Fruit fly (Drosophila melanogaster) whole organism, embryonic: Measurements from ENCODE around the gene wds.
A peak's percentile ranks its signal among the peaks of the same experiment; 100 is the strongest.

Source experiments
- Atf-2 ChIP-seq: fragments of 200-800 bp; sonication (Bioruptor generic); optimal IDR thresholded peaks from 2 replicates; lab custom pipeline; 2016; ENCODE audit warnings: missing biosample characterization, missing genetic modification characterization
- B-H1 ChIP-seq: fragments of 200-800 bp; sonication (Bioruptor generic); IDR thresholded peaks from 3 replicates; pipeline ENCODE4 v1.3.6; 2022; ENCODE audit warnings: missing biosample characterization, missing genetic modification characterization
- B-H2 ChIP-seq: fragments of 200-800 bp; sonication (Bioruptor generic); optimal IDR thresholded peaks from 2 replicates; lab custom pipeline; 2018; ENCODE audit warnings: missing biosample characterization, mild to moderate bottlenecking, missing genetic modification characterization
- Bdp1 ChIP-seq: fragments of 200-800 bp; sonication (Bioruptor generic); optimal IDR thresholded peaks from 3 replicates; lab custom pipeline; 2016; ENCODE audit warnings: missing biosample characterization, missing genetic modification characterization
- C15 ChIP-seq: fragments of 200-800 bp; sonication (Bioruptor generic); IDR thresholded peaks from 3 replicates; pipeline ENCODE4 v1.3.6; 2022; ENCODE audit warnings: missing biosample characterization, missing genetic modification characterization
- CG10209 ChIP-seq: fragments of 200-800 bp; sonication (Bioruptor generic); optimal IDR thresholded peaks from 3 replicates; lab custom pipeline; 2017; ENCODE audit warnings: missing biosample characterization, mild to moderate bottlenecking, missing genetic modification characterization, missing genetic modification reagents
- CG10366 ChIP-seq: fragments of 200-800 bp; sonication (Bioruptor generic); IDR thresholded peaks from 2 replicates; pipeline ENCODE4 v1.3.6; 2022; ENCODE audit warnings: missing biosample characterization, missing genetic modification characterization
- CG10543 ChIP-seq: fragments of 200-800 bp; sonication (Bioruptor generic); optimal IDR thresholded peaks from 3 replicates; lab custom pipeline; 2017; ENCODE audit warnings: missing biosample characterization, mild to moderate bottlenecking, missing genetic modification characterization, moderate library complexity
- CG11723 ChIP-seq: fragments of 200-800 bp; sonication (Bioruptor generic); optimal IDR thresholded peaks from 2 replicates; lab custom pipeline; 2017; ENCODE audit warnings: missing biosample characterization, mild to moderate bottlenecking, missing genetic modification characterization
- CG13287 ChIP-seq: fragments of 200-800 bp; sonication (Bioruptor generic); IDR thresholded peaks from 2 replicates; pipeline ENCODE4 v1.3.6; 2022; ENCODE audit warnings: missing biosample characterization, missing genetic modification characterization; ENCODE audit not compliant: partially characterized antibody
- CG13775 ChIP-seq: fragments of 200-800 bp; sonication (Bioruptor generic); optimal IDR thresholded peaks from 3 replicates; lab custom pipeline; 2017; ENCODE audit warnings: missing biosample characterization, mild to moderate bottlenecking, missing genetic modification characterization
- CG13894 ChIP-seq: fragments of 200-800 bp; sonication (Bioruptor generic); optimal IDR thresholded peaks from 3 replicates; lab custom pipeline; 2018; ENCODE audit warnings: missing biosample characterization, mild to moderate bottlenecking, missing genetic modification characterization, moderate library complexity
- CG14050 ChIP-seq: fragments of 200-800 bp; sonication (Bioruptor generic); IDR thresholded peaks from 3 replicates; pipeline ENCODE4 v1.3.6; 2022; ENCODE audit warnings: missing biosample characterization, missing genetic modification characterization
- CG14710 ChIP-seq: fragments of 200-800 bp; sonication (Bioruptor generic); optimal IDR thresholded peaks from 3 replicates; lab custom pipeline; 2019; ENCODE audit warnings: missing biosample characterization, mild to moderate bottlenecking, missing genetic modification characterization, moderate library complexity
- CG14860 ChIP-seq: fragments of 200-800 bp; sonication (Bioruptor generic); IDR thresholded peaks from 3 replicates; pipeline ENCODE4 v1.3.6; 2022; ENCODE audit warnings: missing biosample characterization, missing genetic modification characterization; ENCODE audit not compliant: partially characterized antibody
- CG15011 ChIP-seq: fragments of 200-800 bp; sonication (Bioruptor generic); optimal IDR thresholded peaks from 3 replicates; lab custom pipeline; 2018; ENCODE audit warnings: missing biosample characterization, mild to moderate bottlenecking, missing genetic modification characterization
- CG15479 ChIP-seq: fragments of 200-800 bp; sonication (Bioruptor generic); optimal IDR thresholded peaks from 3 replicates; lab custom pipeline; 2019; ENCODE audit warnings: missing biosample characterization, mild to moderate bottlenecking, missing genetic modification characterization, moderate library complexity
- CG15601 ChIP-seq: fragments of 200-800 bp; sonication (Bioruptor generic); optimal IDR thresholded peaks from 3 replicates; lab custom pipeline; 2019; ENCODE audit warnings: missing biosample characterization, mild to moderate bottlenecking, missing genetic modification characterization, moderate library complexity
- CG16779 ChIP-seq: fragments of 200-800 bp; sonication (Bioruptor generic); IDR thresholded peaks from 2 replicates; pipeline ENCODE4 v1.3.6; 2022; ENCODE audit warnings: missing biosample characterization, missing genetic modification characterization
- CG17829 ChIP-seq: fragments of 200-800 bp; optimal IDR thresholded peaks from 2 replicates; lab custom pipeline; 2019; ENCODE audit warnings: missing biosample characterization, mild to moderate bottlenecking, missing genetic modification characterization, moderate library complexity
- CG2120 ChIP-seq: fragments of 200-800 bp; sonication (Bioruptor generic); optimal IDR thresholded peaks from 3 replicates; lab custom pipeline; 2016; ENCODE audit warnings: missing biosample characterization, missing genetic modification characterization
- CG2889 ChIP-seq: fragments of 200-800 bp; sonication (Bioruptor generic); IDR thresholded peaks from 3 replicates; pipeline ENCODE4 v1.3.6; 2022; ENCODE audit warnings: missing biosample characterization, missing genetic modification characterization
- CG3847 ChIP-seq: fragments of 200-800 bp; sonication (Bioruptor generic); IDR thresholded peaks from 2 replicates; pipeline ENCODE4 v1.3.6; 2022; ENCODE audit warnings: missing biosample characterization, missing genetic modification characterization
- CG4707 ChIP-seq: fragments of 200-800 bp; sonication (Bioruptor generic); optimal IDR thresholded peaks from 2 replicates; lab custom pipeline; 2018; ENCODE audit warnings: missing biosample characterization, mild to moderate bottlenecking, missing genetic modification characterization, moderate library complexity
- CG6272 ChIP-seq: fragments of 200-800 bp; sonication (Bioruptor generic); IDR thresholded peaks from 2 replicates; pipeline ENCODE4 v1.3.6; 2022; ENCODE audit warnings: missing biosample characterization, missing genetic modification characterization
- CG8281 ChIP-seq: fragments of 200-800 bp; sonication (Bioruptor generic); optimal IDR thresholded peaks from 2 replicates; lab custom pipeline; 2018; ENCODE audit warnings: missing biosample characterization, mild to moderate bottlenecking, missing genetic modification characterization, moderate library complexity
- CG8478 ChIP-seq: fragments of >200 bp; optimal IDR thresholded peaks from 2 replicates; lab custom pipeline; 2018
- CHES-1-like ChIP-seq: fragments of 200-800 bp; sonication (Bioruptor generic); optimal IDR thresholded peaks from 2 replicates; lab custom pipeline; 2016; ENCODE audit warnings: missing biosample characterization, missing genetic modification characterization
- Deaf1 ChIP-seq: fragments of 200-800 bp; optimal IDR thresholded peaks from 3 replicates; lab custom pipeline; 2019; ENCODE audit warnings: missing biosample characterization, mild to moderate bottlenecking, missing genetic modification characterization, moderate library complexity
- Dek ChIP-seq: fragments of 200-800 bp; sonication (Bioruptor generic); optimal IDR thresholded peaks from 3 replicates; lab custom pipeline; 2019; ENCODE audit warnings: missing biosample characterization, mild to moderate bottlenecking, missing genetic modification characterization, moderate library complexity
- Dfd ChIP-seq, 2 experiments: fragments of >200 bp; optimal IDR thresholded peaks; 2 replicates each; lab custom pipeline; 2017; ENCODE audit warnings: missing biosample characterization in 2 of 2, missing genetic modification characterization in 2 of 2
- Dip2 ChIP-seq: fragments of 200-800 bp; sonication (Bioruptor generic); IDR thresholded peaks from 2 replicates; pipeline ENCODE4 v1.3.6; 2022; ENCODE audit warnings: missing biosample characterization, missing genetic modification characterization
- E2f2 ChIP-seq: fragments of 200-800 bp; sonication (Bioruptor generic); IDR thresholded peaks from 2 replicates; pipeline ENCODE4 v1.3.6; 2022; ENCODE audit warnings: missing biosample characterization, missing genetic modification characterization
- Ets97D ChIP-seq: fragments of 200-800 bp; sonication (Bioruptor generic); optimal IDR thresholded peaks from 3 replicates; lab custom pipeline; 2016; ENCODE audit warnings: missing biosample characterization, missing genetic modification characterization
- HLH3B ChIP-seq: fragments of 200-800 bp; sonication (Bioruptor generic); IDR thresholded peaks from 2 replicates; pipeline ENCODE4 v1.3.6; 2022; ENCODE audit warnings: missing biosample characterization, missing genetic modification characterization
- Neu2 ChIP-seq: fragments of 200-800 bp; sonication (Bioruptor generic); optimal IDR thresholded peaks from 3 replicates; lab custom pipeline; 2016; ENCODE audit warnings: missing biosample characterization, missing genetic modification characterization, borderline replicate concordance
- Nf-YC ChIP-seq: fragments of 200-800 bp; optimal IDR thresholded peaks from 3 replicates; lab custom pipeline; 2019; ENCODE audit warnings: missing biosample characterization, mild to moderate bottlenecking, missing genetic modification characterization, moderate library complexity
- Optix ChIP-seq: fragments of 200-800 bp; sonication (Bioruptor generic); IDR thresholded peaks from 3 replicates; pipeline ENCODE4 v1.3.6; 2022; ENCODE audit warnings: missing biosample characterization, missing genetic modification characterization
- amos ChIP-seq: fragments of 200-800 bp; sonication (Bioruptor generic); IDR thresholded peaks from 2 replicates; pipeline ENCODE4 v1.3.6; 2022; ENCODE audit warnings: missing biosample characterization, missing genetic modification characterization; ENCODE audit not compliant: partially characterized antibody
- crol ChIP-seq: fragments of 200-800 bp; sonication (Bioruptor generic); IDR thresholded peaks from 2 replicates; pipeline ENCODE4 v1.3.6; 2022; ENCODE audit warnings: missing biosample characterization, missing genetic modification characterization
- ftz-f1 ChIP-seq: fragments of 200-800 bp; sonication (Bioruptor generic); optimal IDR thresholded peaks from 2 replicates; lab custom pipeline; 2016; ENCODE audit warnings: missing biosample characterization, missing genetic modification characterization
- lmd ChIP-seq: fragments of 200-800 bp; sonication (Bioruptor generic); IDR thresholded peaks from 2 replicates; pipeline ENCODE4 v1.3.6; 2022; ENCODE audit warnings: missing biosample characterization, missing genetic modification characterization
- lov ChIP-seq, 2 experiments: fragments of 200-800 bp in 1 of 2; fragments of >200 bp in 1 of 2; sonication (Bioruptor generic) in 1 of 2; IDR thresholded peaks in 1 of 2; optimal IDR thresholded peaks in 1 of 2; 2 replicates in 1 of 2; 3 replicates in 1 of 2; pipeline versions ENCODE4 v1.3.6 to Lab custom; 2017 to 2022; ENCODE audit warnings: missing biosample characterization in 1 of 2, missing genetic modification characterization in 1 of 2
- mld ChIP-seq: fragments of 200-800 bp; sonication (Bioruptor generic); IDR thresholded peaks from 3 replicates; pipeline ENCODE4 v1.3.6; 2022; ENCODE audit warnings: missing biosample characterization, missing genetic modification characterization; ENCODE audit not compliant: partially characterized antibody
- sc ChIP-seq, 3 experiments: fragments of >200 bp in 2 of 3; fragments of 200-800 bp in 1 of 3; sonication (Bioruptor generic) in 1 of 3; optimal IDR thresholded peaks; 2 replicates in 2 of 3; 3 replicates in 1 of 3; lab custom pipeline; 2017; ENCODE audit warnings: mild to moderate bottlenecking in 1 of 3, missing biosample characterization in 1 of 3, missing genetic modification characterization in 1 of 3, missing genetic modification reagents in 1 of 3
- shn ChIP-seq: fragments of 200-800 bp; sonication (Bioruptor generic); optimal IDR thresholded peaks from 3 replicates; lab custom pipeline; 2016; ENCODE audit warnings: missing biosample characterization, missing genetic modification characterization
- slbo ChIP-seq: fragments of 200-800 bp; sonication (Bioruptor generic); IDR thresholded peaks from 2 replicates; pipeline ENCODE4 v1.3.6; 2022; ENCODE audit warnings: missing biosample characterization, missing genetic modification characterization
- ssp ChIP-seq: fragments of 200-800 bp; sonication (Bioruptor generic); IDR thresholded peaks from 2 replicates; pipeline ENCODE4 v1.3.6; 2022; ENCODE audit warnings: missing biosample characterization, missing genetic modification characterization
- tgo ChIP-seq: fragments of 200-800 bp; sonication (Bioruptor generic); IDR thresholded peaks from 3 replicates; pipeline ENCODE4 v1.3.6; 2022; ENCODE audit warnings: missing biosample characterization, missing genetic modification characterization

wds gene

dm6 chrX:2603851-2604505 lies 18.2 kb downstream of the wds start, which contains the start of the genes Klp3A and Zw10 (continued):
- TF ChIP-seq B-H2 (no peak), crol (GFP tag; lab: Robert Waterston, UW) (no peak), Ets97D (GFP tag; lab: Kevin White, UChicago) (peak; percentile 26), CG3847 (GFP tag; lab: Robert Waterston, UW) (no peak), CG6272 (GFP tag; lab: Robert Waterston, UW) (peak; percentile 26; the same call in 1 of the 2 replicates), CG2889 (no peak), slbo (GFP tag; lab: Robert Waterston, UW) (peak; percentile 40), CG13287 (GFP tag; lab: Robert Waterston, UW) (peak; percentile 69), ftz-f1 (GFP tag; lab: Kevin White, UChicago) (no peak), CG4707 (GFP tag; lab: Kevin White, UChicago) (no peak), sc (optimal IDR thresholded peaks at IDR 0.05; lab: Kevin White, UChicago) (no peak), sc (GFP tag; optimal IDR thresholded peaks at IDR 0.05; lab: Kevin White, UChicago) (no peak), Bdp1 (GFP tag; lab: Kevin White, UChicago) (no peak), CHES-1-like (GFP tag; lab: Kevin White, UChicago) (no peak), Nf-YC (tag; lab: Kevin White, UChicago) (no peak), Deaf1 (tag; lab: Kevin White, UChicago) (no peak), CG10366 (GFP tag; lab: Robert Waterston, UW) (no peak), Dek (tag; lab: Kevin White, UChicago) (no peak), Dfd (GFP tag; optimal IDR thresholded peaks at IDR 0.05; lab: Kevin White, UChicago) (no peak), CG15601 (no peak), CG13894 (tag; lab: Kevin White, UChicago) (no peak), CG15011 (GFP tag; lab: Kevin White, UChicago) (no peak), lov (optimal IDR thresholded peaks at IDR 0.05; lab: Kevin White, UChicago) (no peak), lov (GFP tag; IDR thresholded peaks at IDR 0.05; lab: Robert Waterston, UW) (no peak), tgo (GFP tag; lab: Robert Waterston, UW) (no peak), CG8478 (no peak), CG10543 (no peak), ssp (no peak), CG14050 (GFP tag; lab: Robert Waterston, UW) (no peak), CG17829 (tag; lab: Kevin White, UChicago) (no peak), E2f2 (peak; percentile 70), Neu2 (no peak), CG8281 (tag; lab: Kevin White, UChicago) (no peak), Optix (GFP tag; lab: Robert Waterston, UW) (no peak), CG10209 (GFP tag; lab: Kevin White, UChicago) (no peak), CG2120 (GFP tag; lab: Kevin White, UChicago) (peak; percentile 45), CG15479 (GFP tag; lab: Kevin White, UChicago) (no peak), CG14860 (GFP tag; lab: Robert Waterston, UW) (peak; percentile 70; the same call in 2 of the 3 replicates), B-H1 (no peak), Dip2 (GFP tag; lab: Robert Waterston, UW) (no peak), CG16779 (GFP tag; lab: Robert Waterston, UW) (no peak), mld (peak; percentile 41; the same call in 1 of the 3 replicates), amos (GFP tag; lab: Robert Waterston, UW) (peak; percentile 18; the same call in 1 of the 2 replicates), lmd (GFP tag; lab: Robert Waterston, UW) (0 out of 2 replicates have a peak, but pooled peaks have one; percentile 7), C15 (GFP tag; lab: Robert Waterston, UW) (no peak), CG14710 (tag; lab: Kevin White, UChicago) (peak; percentile 42), shn (GFP tag; lab: Kevin White, UChicago) (peak; percentile 8), CG13775 (GFP tag; lab: Kevin White, UChicago) (peak; percentile 28), HLH3B (GFP tag; lab: Robert Waterston, UW) (no peak), CG11723 (GFP tag; lab: Kevin White, UChicago) (no peak), Atf-2 (GFP tag; lab: Kevin White, UChicago) (peak; percentile 1)
